Worm (Caenorhabditis elegans): ENCODE measurements around the gene K03B4.2.

DNA sequence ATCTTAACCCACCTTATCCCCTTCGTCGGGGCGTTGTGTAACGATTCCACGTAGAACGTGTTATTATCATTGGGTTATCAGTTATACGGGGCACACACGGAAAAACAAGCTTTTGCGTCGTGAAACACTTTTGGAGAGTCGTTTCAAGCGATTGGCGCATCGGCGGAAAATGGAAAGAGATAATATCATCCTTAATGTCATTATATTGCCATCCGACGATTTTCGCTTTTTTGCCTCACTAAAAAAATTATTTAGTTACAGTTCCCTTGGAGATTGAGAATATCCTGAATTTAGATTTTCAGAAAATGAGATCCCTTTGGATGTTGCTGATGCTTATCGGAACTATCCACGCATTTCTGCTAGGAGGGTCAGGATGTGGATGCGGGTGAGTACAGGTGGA, 39.3 kb upstream of the K03B4.2 start, which contains the start of gene F41F3.8:
- TF ChIP-seq tlf-1 (GFP tag; optimal IDR thresholded peaks at IDR 0.05) (no peak), ceh-100 (GFP tag; IDR thresholded peaks at IDR 0.05) (no peak), ama-1 (optimal IDR thresholded peaks at IDR 0.05) (no peak), ama-1 (GFP tag; optimal IDR thresholded peaks at IDR 0.05) (no peak), F49E8.2 (tag; optimal IDR thresholded peaks at IDR 0.05; ENCODE audit: insufficient read depth) (no peak), pha-4 (tag; optimal IDR thresholded peaks at IDR 0.05) (no peak), mes-4 (tag; optimal IDR thresholded peaks at IDR 0.05) (no peak), K12H6.12 (tag; optimal IDR thresholded peaks at IDR 0.05) (no peak)
